Worm (Caenorhabditis elegans) whole organism, early embryonic: ENCODE results near the gene zipt-2.1.

ENCODE experiments used
- B0310.2 ChIP-seq: sonication (generic microtip); optimal IDR thresholded peaks from 2 replicates; lab custom pipeline; 2016; ENCODE audit warnings: mild to moderate bottlenecking, missing genetic modification characterization, missing compliant biosample characterization
- F13C5.2 ChIP-seq: sonication (generic microtip); optimal IDR thresholded peaks from 2 replicates; lab custom pipeline; 2017; ENCODE audit warnings: mild to moderate bottlenecking, missing genetic modification characterization, inconsistent platforms, missing compliant biosample characterization
- aly-1 ChIP-seq: sonication (generic microtip); optimal IDR thresholded peaks from 2 replicates; lab custom pipeline; 2016; ENCODE audit warnings: missing genetic modification characterization, missing compliant biosample characterization
- ama-1 ChIP-seq: fragments of 150-350 bp; optimal IDR thresholded peaks from 2 replicates; lab custom pipeline; 2014
- ceh-13 ChIP-seq: fragments of 200-800 bp; sonication (Bioruptor generic); optimal IDR thresholded peaks from 2 replicates; lab custom pipeline; 2018; ENCODE audit warnings: mild to moderate bottlenecking, missing genetic modification characterization, missing compliant biosample characterization
- ceh-36 ChIP-seq: sonication (generic microtip); optimal IDR thresholded peaks from 2 replicates; lab custom pipeline; 2016; ENCODE audit warnings: missing genetic modification characterization, inconsistent platforms, missing compliant biosample characterization
- ets-7 ChIP-seq: sonication (generic microtip); optimal IDR thresholded peaks from 2 replicates; lab custom pipeline; 2016; ENCODE audit warnings: missing genotype, missing genetic modification characterization, missing compliant biosample characterization
- flt-1 ChIP-seq: fragments of 200-800 bp; sonication (Bioruptor generic); IDR thresholded peaks from 2 replicates; pipeline ENCODE4 v1.3.6; 2022; ENCODE audit warnings: missing genetic modification characterization, missing compliant biosample characterization
- hmbx-1 ChIP-seq: sonication (generic microtip); optimal IDR thresholded peaks from 2 replicates; lab custom pipeline; 2016; ENCODE audit warnings: mild to moderate bottlenecking, missing genetic modification characterization, missing compliant biosample characterization
- hmg-4 ChIP-seq: fragments of 200-800 bp; sonication (Bioruptor generic); optimal IDR thresholded peaks from 2 replicates; lab custom pipeline; 2018; ENCODE audit warnings: mild to moderate bottlenecking, missing genetic modification characterization, missing compliant biosample characterization
- hnd-1 ChIP-seq: sonication (generic microtip); optimal IDR thresholded peaks from 2 replicates; lab custom pipeline; 2016; ENCODE audit warnings: missing genetic modification characterization, missing compliant biosample characterization
- pes-1 ChIP-seq: fragments of 200-800 bp; sonication (Bioruptor generic); IDR thresholded peaks from 2 replicates; pipeline ENCODE4 v1.3.6; 2022; ENCODE audit warnings: missing genetic modification reagents, missing genetic modification characterization, missing compliant biosample characterization
- scrt-1 ChIP-seq: fragments of 200-800 bp; sonication (Bioruptor generic); IDR thresholded peaks from 2 replicates; pipeline ENCODE4 v1.3.6; 2022; ENCODE audit warnings: missing genetic modification characterization, missing compliant biosample characterization
- sea-1 ChIP-seq: fragments of 200-800 bp; sonication (Bioruptor generic); conservative IDR thresholded peaks from 2 replicates; pipeline ENCODE4 v1.3.6; 2022; ENCODE audit warnings: missing genetic modification characterization, missing compliant biosample characterization
- tbx-11 ChIP-seq: fragments of 200-800 bp; sonication (Bioruptor generic); IDR thresholded peaks from 2 replicates; pipeline ENCODE4 v1.3.6; 2022; ENCODE audit warnings: missing genetic modification characterization, missing compliant biosample characterization
- tbx-37 ChIP-seq: fragments of 200-800 bp; sonication (Bioruptor generic); conservative IDR thresholded peaks from 2 replicates; pipeline ENCODE4 v1.3.6; 2022; ENCODE audit warnings: missing genetic modification reagents, missing genetic modification characterization, missing compliant biosample characterization
- tra-4 ChIP-seq: sonication (generic microtip); optimal IDR thresholded peaks from 2 replicates; lab custom pipeline; 2017; ENCODE audit warnings: missing genetic modification characterization, missing compliant biosample characterization

zipt-2.1 gene

ce11 chrIV:10765053-10765452, 34.4 kb upstream of the zipt-2.1 start, which contains the start of gene T25B9.12:
Gene T25B9.12 (plus strand): TSS chrIV:10765353.
- TF ChIP-seq sea-1 (GFP tag; lab: Robert Waterston, UW), result no peak
- TF ChIP-seq ceh-36, result no peak
- TF ChIP-seq aly-1, result no peak
- no peak for TF ChIP-seq B0310.2 (tag; lab: Kevin White, UChicago)
- no peak for TF ChIP-seq flt-1 (GFP tag; lab: Robert Waterston, UW)
- no peak for TF ChIP-seq F13C5.2 (tag; lab: Kevin White, UChicago)
- no peak for TF ChIP-seq ceh-13 (GFP tag; lab: Kevin White, UChicago)
- no peak for TF ChIP-seq pes-1 (GFP tag; lab: Robert Waterston, UW)
- no peak for TF ChIP-seq tbx-11 (GFP tag; lab: Robert Waterston, UW)
- no peak for TF ChIP-seq ets-7 (tag; lab: Kevin White, UChicago)

ce11 chrIV:10766071-10766470, 33.4 kb upstream of the zipt-2.1 start:
- TF ChIP-seq ama-1 (lab: Kevin White, UChicago), result no peak
- no peak for TF ChIP-seq aly-1
- TF ChIP-seq B0310.2 (tag; lab: Kevin White, UChicago), result no peak
- no peak for TF ChIP-seq hnd-1 (tag; lab: Kevin White, UChicago)
- TF ChIP-seq hmg-4, result no peak
- no peak for TF ChIP-seq F13C5.2 (tag; lab: Kevin White, UChicago)
- no peak for TF ChIP-seq tbx-37 (GFP tag; lab: Robert Waterston, UW)
- TF ChIP-seq ceh-13 (GFP tag; lab: Kevin White, UChicago), result no peak
- no peak for TF ChIP-seq ets-7 (tag; lab: Kevin White, UChicago)
- no peak for TF ChIP-seq pes-1 (GFP tag; lab: Robert Waterston, UW)
- TF ChIP-seq sea-1 (GFP tag; lab: Robert Waterston, UW), result no peak
- TF ChIP-seq hmbx-1 (tag; lab: Kevin White, UChicago), result no peak
- no peak for TF ChIP-seq tbx-11 (GFP tag; lab: Robert Waterston, UW)
- no peak for TF ChIP-seq tra-4 (tag; lab: Kevin White, UChicago)
- no peak for TF ChIP-seq flt-1 (GFP tag; lab: Robert Waterston, UW)
- no peak for TF ChIP-seq scrt-1 (GFP tag; lab: Robert Waterston, UW)
- TF ChIP-seq ceh-36, result no peak

- TF ChIP-seq ets-7 (tag; lab: Kevin White, UChicago) (no peak), tra-4 (tag; lab: Kevin White, UChicago) (no peak), scrt-1 (GFP tag; lab: Robert Waterston, UW) (no peak), tbx-37 (GFP tag; lab: Robert Waterston, UW) (no peak), B0310.2 (tag; lab: Kevin White, UChicago) (no peak), hmg-4 (no peak), tbx-11 (GFP tag; lab: Robert Waterston, UW) (no peak), pes-1 (GFP tag; lab: Robert Waterston, UW) (no peak), ama-1 (lab: Kevin White, UChicago) (no peak), sea-1 (GFP tag; lab: Robert Waterston, UW) (no peak), aly-1 (no peak), flt-1 (GFP tag; lab: Robert Waterston, UW) (no peak), ceh-36 (no peak), ceh-13 (GFP tag; lab: Kevin White, UChicago) (no peak), F13C5.2 (tag; lab: Kevin White, UChicago) (no peak)
Measured at ce11 chrIV:10768146-10768636, 31.3 kb upstream of the zipt-2.1 start, which contains the start of gene T25B9.8. Gene T25B9.8 (minus strand): TSS chrIV:10768196.

- TF ChIP-seq flt-1 (GFP tag; lab: Robert Waterston, UW) (no peak), B0310.2 (tag; lab: Kevin White, UChicago) (no peak), hnd-1 (tag; lab: Kevin White, UChicago) (no peak), ets-7 (tag; lab: Kevin White, UChicago) (no peak), ceh-36 (no peak), pes-1 (GFP tag; lab: Robert Waterston, UW) (no peak)
Measured at ce11 chrIV:10769353-10769752, 30.1 kb upstream of the zipt-2.1 start, which contains the start of gene T25B9.9. Gene T25B9.9 (plus strand): TSS chrIV:10769653.

- TF ChIP-seq scrt-1 (GFP tag; lab: Robert Waterston, UW) (no peak), pes-1 (GFP tag; lab: Robert Waterston, UW) (no peak), sea-1 (GFP tag; lab: Robert Waterston, UW) (no peak), ceh-36 (no peak), tra-4 (tag; lab: Kevin White, UChicago) (no peak), ceh-13 (GFP tag; lab: Kevin White, UChicago) (no peak), hnd-1 (tag; lab: Kevin White, UChicago) (no peak), flt-1 (GFP tag; lab: Robert Waterston, UW) (no peak), ets-7 (tag; lab: Kevin White, UChicago) (no peak), hmbx-1 (tag; lab: Kevin White, UChicago) (no peak), F13C5.2 (tag; lab: Kevin White, UChicago) (no peak), hmg-4 (no peak), B0310.2 (tag; lab: Kevin White, UChicago) (no peak), tbx-11 (GFP tag; lab: Robert Waterston, UW) (no peak)
Measured at ce11 chrIV:10771296-10771695, 28.2 kb upstream of the zipt-2.1 start.

- no peak for TF ChIP-seq ceh-13 (GFP tag; lab: Kevin White, UChicago)
- no peak for TF ChIP-seq hmg-4
- no peak for TF ChIP-seq pes-1 (GFP tag; lab: Robert Waterston, UW)
- TF ChIP-seq B0310.2 (tag; lab: Kevin White, UChicago), result no peak
- no peak for TF ChIP-seq ets-7 (tag; lab: Kevin White, UChicago)
- no peak for TF ChIP-seq F13C5.2 (tag; lab: Kevin White, UChicago)
- no peak for TF ChIP-seq aly-1
- TF ChIP-seq hnd-1 (tag; lab: Kevin White, UChicago), result no peak
- TF ChIP-seq hmbx-1 (tag; lab: Kevin White, UChicago), result no peak
- TF ChIP-seq ceh-36, result no peak
- TF ChIP-seq tbx-37 (GFP tag; lab: Robert Waterston, UW), result no peak
- no peak for TF ChIP-seq ama-1 (lab: Kevin White, UChicago)
- TF ChIP-seq tbx-11 (GFP tag; lab: Robert Waterston, UW), result no peak
- TF ChIP-seq tra-4 (tag; lab: Kevin White, UChicago), result no peak
- TF ChIP-seq flt-1 (GFP tag; lab: Robert Waterston, UW), result no peak
- no peak for TF ChIP-seq sea-1 (GFP tag; lab: Robert Waterston, UW)
- TF ChIP-seq scrt-1 (GFP tag; lab: Robert Waterston, UW), result no peak
Measured at ce11 chrIV:10773811-10774210, 25.6 kb upstream of the zipt-2.1 start, which contains the start of gene inpp-1. Gene inpp-1 (minus strand): TSS chrIV:10773911.
